Worm (Caenorhabditis elegans) whole organism, L2 larva: Measurements from ENCODE around the gene K09E4.4.

ENCODE experiments used
- C34F6.9 ChIP-seq: fragments of 150-350 bp; optimal IDR thresholded peaks from 2 replicates; lab custom pipeline; 2014; ENCODE audit warnings: missing biosample characterization, missing genetic modification characterization
- F13H6.1 ChIP-seq: sonication (generic microtip); optimal IDR thresholded peaks from 2 replicates; lab custom pipeline; 2016; ENCODE audit warnings: missing genetic modification characterization, missing compliant biosample characterization
- R02D3.7 ChIP-seq: fragments of 150-350 bp; optimal IDR thresholded peaks from 2 replicates; lab custom pipeline; 2014; ENCODE audit warnings: missing biosample characterization, missing genetic modification characterization
- Y55F3AM.14 ChIP-seq: fragments of 200-800 bp; sonication (Bioruptor generic); optimal IDR thresholded peaks from 2 replicates; lab custom pipeline; 2018; ENCODE audit warnings: mild to moderate bottlenecking, missing genetic modification characterization, missing compliant biosample characterization
- ZK546.5 ChIP-seq: sonication (generic microtip); optimal IDR thresholded peaks from 2 replicates; lab custom pipeline; 2017; ENCODE audit warnings: missing biosample characterization, missing genetic modification characterization
- alr-1 ChIP-seq: fragments of 150-350 bp; optimal IDR thresholded peaks from 2 replicates; lab custom pipeline; 2014; ENCODE audit warnings: missing biosample characterization, missing genetic modification characterization
- ama-1 ChIP-seq: fragments of 150-350 bp; optimal IDR thresholded peaks from 2 replicates; lab custom pipeline; 2018; ENCODE audit warnings: inconsistent platforms
- blmp-1 ChIP-seq: sonication (generic microtip); optimal IDR thresholded peaks from 2 replicates; lab custom pipeline; 2017; ENCODE audit warnings: missing genetic modification characterization, mild to moderate bottlenecking, missing compliant biosample characterization, antibody characterized with exemption, moderate library complexity; ENCODE audit not compliant: insufficient read depth
- ceh-16 ChIP-seq: fragments of 150-350 bp; optimal IDR thresholded peaks from 2 replicates; lab custom pipeline; 2014; ENCODE audit warnings: missing biosample characterization, missing genetic modification characterization
- ceh-82 ChIP-seq: fragments of 150-350 bp; optimal IDR thresholded peaks from 2 replicates; lab custom pipeline; 2014; ENCODE audit warnings: missing biosample characterization, missing genetic modification characterization
- crh-2 ChIP-seq: sonication (generic microtip); optimal IDR thresholded peaks from 2 replicates; lab custom pipeline; 2017; ENCODE audit warnings: missing biosample characterization, missing genetic modification characterization
- dmd-4 ChIP-seq: sonication (generic microtip); optimal IDR thresholded peaks from 2 replicates; lab custom pipeline; 2017; ENCODE audit warnings: missing biosample characterization, missing genetic modification characterization
- egl-27 ChIP-seq: sonication (generic microtip); optimal IDR thresholded peaks from 3 replicates; lab custom pipeline; 2017; ENCODE audit warnings: missing biosample characterization, missing genetic modification reagents, missing genetic modification characterization
- elt-1 ChIP-seq: fragments of 150-350 bp; optimal IDR thresholded peaks from 2 replicates; lab custom pipeline; 2014; ENCODE audit warnings: missing biosample characterization, missing genetic modification characterization
- elt-3 ChIP-seq: sonication (generic microtip); optimal IDR thresholded peaks from 2 replicates; lab custom pipeline; 2017; ENCODE audit warnings: missing biosample characterization, missing genetic modification characterization
- fos-1 ChIP-seq: fragments of 150-350 bp; optimal IDR thresholded peaks from 2 replicates; lab custom pipeline; 2014; ENCODE audit warnings: missing biosample characterization, missing genetic modification characterization
- gmeb-1 ChIP-seq: fragments of 150-350 bp; optimal IDR thresholded peaks from 2 replicates; lab custom pipeline; 2014; ENCODE audit warnings: missing biosample characterization, missing genetic modification characterization
- lin-11 ChIP-seq: fragments of 150-350 bp; sonication (generic microtip); optimal IDR thresholded peaks from 2 replicates; lab custom pipeline; 2014; ENCODE audit warnings: missing biosample characterization, missing genetic modification characterization, inconsistent platforms, mixed read lengths
- lin-39 ChIP-seq: fragments of 150-350 bp; optimal IDR thresholded peaks from 2 replicates; lab custom pipeline; 2014; ENCODE audit warnings: missing biosample characterization, missing genetic modification reagents, missing genetic modification characterization
- lsy-2 ChIP-seq, 2 experiments: fragments of 150-350 bp in 1 of 2; sonication (generic microtip) in 1 of 2; optimal IDR thresholded peaks; 2 replicates each; lab custom pipeline; 2014 to 2017; ENCODE audit warnings: missing biosample characterization in 2 of 2, missing genetic modification characterization in 2 of 2
- mab-5 ChIP-seq: fragments of 150-350 bp; optimal IDR thresholded peaks from 2 replicates; lab custom pipeline; 2014; ENCODE audit warnings: missing biosample characterization, missing genetic modification characterization
- mbf-1 ChIP-seq: sonication (generic microtip); optimal IDR thresholded peaks from 2 replicates; lab custom pipeline; 2017; ENCODE audit warnings: missing biosample characterization, missing genetic modification characterization
- mdl-1 ChIP-seq, 2 experiments: fragments of 150-350 bp in 1 of 2; sonication (generic microtip) in 1 of 2; optimal IDR thresholded peaks; 2 replicates each; lab custom pipeline; 2017; ENCODE audit warnings: missing biosample characterization in 2 of 2, missing genetic modification characterization in 2 of 2
- nhr-10 ChIP-seq: sonication (generic microtip); optimal IDR thresholded peaks from 2 replicates; lab custom pipeline; 2017; ENCODE audit warnings: missing biosample characterization, missing genetic modification characterization
- nhr-11 ChIP-seq: fragments of 150-350 bp; optimal IDR thresholded peaks from 2 replicates; lab custom pipeline; 2014; ENCODE audit warnings: missing biosample characterization, missing genetic modification characterization
- nhr-12 ChIP-seq: fragments of 150-350 bp; optimal IDR thresholded peaks from 2 replicates; lab custom pipeline; 2014; ENCODE audit warnings: missing biosample characterization, missing genetic modification characterization
- nhr-21 ChIP-seq: fragments of 150-350 bp; optimal IDR thresholded peaks from 2 replicates; lab custom pipeline; 2014; ENCODE audit warnings: missing biosample characterization, missing genetic modification characterization
- nhr-23 ChIP-seq: fragments of 150-350 bp; optimal IDR thresholded peaks from 2 replicates; lab custom pipeline; 2014; ENCODE audit warnings: missing biosample characterization, missing genetic modification reagents, missing genetic modification characterization
- nhr-25 ChIP-seq: fragments of 150-350 bp; sonication (generic microtip); optimal IDR thresholded peaks from 3 replicates; lab custom pipeline; 2014; ENCODE audit warnings: missing biosample characterization, missing genetic modification characterization
- nhr-6 ChIP-seq: fragments of 150-350 bp; optimal IDR thresholded peaks from 2 replicates; lab custom pipeline; 2014; ENCODE audit warnings: missing biosample characterization, missing genetic modification characterization
- nhr-77 ChIP-seq: fragments of 150-350 bp; optimal IDR thresholded peaks from 2 replicates; lab custom pipeline; 2014; ENCODE audit warnings: missing biosample characterization, missing genetic modification characterization
- sem-4 ChIP-seq: fragments of 150-350 bp; optimal IDR thresholded peaks from 2 replicates; lab custom pipeline; 2014; ENCODE audit warnings: missing biosample characterization, missing genetic modification reagents, missing genetic modification characterization
- sma-3 ChIP-seq: sonication (generic microtip); optimal IDR thresholded peaks from 2 replicates; lab custom pipeline; 2016; ENCODE audit warnings: missing genetic modification reagents, missing genetic modification characterization, missing compliant biosample characterization
- snpc-4 ChIP-seq: fragments of 150-350 bp; optimal IDR thresholded peaks from 2 replicates; lab custom pipeline; 2014; ENCODE audit warnings: missing biosample characterization, missing genetic modification characterization
- unc-55 ChIP-seq: fragments of 150-350 bp; sonication (generic microtip); optimal IDR thresholded peaks from 3 replicates; lab custom pipeline; 2014; ENCODE audit warnings: missing biosample characterization, missing genetic modification reagents, missing genetic modification characterization
- unc-62 ChIP-seq: fragments of 150-350 bp; optimal IDR thresholded peaks from 2 replicates; lab custom pipeline; 2014; ENCODE audit warnings: missing biosample characterization, missing genetic modification reagents, missing genetic modification characterization
- zag-1 ChIP-seq: fragments of 150-350 bp; optimal IDR thresholded peaks from 2 replicates; lab custom pipeline; 2014; ENCODE audit warnings: missing biosample characterization, missing genetic modification characterization
- ztf-1 ChIP-seq: fragments of 200-800 bp; sonication (Bioruptor generic); conservative IDR thresholded peaks from 2 replicates; pipeline ENCODE4 v1.3.6; 2022; ENCODE audit warnings: missing genetic modification characterization, missing compliant biosample characterization
- ztf-11 ChIP-seq: sonication (generic microtip); optimal IDR thresholded peaks from 2 replicates; lab custom pipeline; 2017; ENCODE audit warnings: missing biosample characterization, missing genetic modification characterization
- ztf-4 ChIP-seq: fragments of 150-350 bp; optimal IDR thresholded peaks from 2 replicates; lab custom pipeline; 2014; ENCODE audit warnings: missing biosample characterization, missing genetic modification characterization

The K09E4.4 gene

DNA sequence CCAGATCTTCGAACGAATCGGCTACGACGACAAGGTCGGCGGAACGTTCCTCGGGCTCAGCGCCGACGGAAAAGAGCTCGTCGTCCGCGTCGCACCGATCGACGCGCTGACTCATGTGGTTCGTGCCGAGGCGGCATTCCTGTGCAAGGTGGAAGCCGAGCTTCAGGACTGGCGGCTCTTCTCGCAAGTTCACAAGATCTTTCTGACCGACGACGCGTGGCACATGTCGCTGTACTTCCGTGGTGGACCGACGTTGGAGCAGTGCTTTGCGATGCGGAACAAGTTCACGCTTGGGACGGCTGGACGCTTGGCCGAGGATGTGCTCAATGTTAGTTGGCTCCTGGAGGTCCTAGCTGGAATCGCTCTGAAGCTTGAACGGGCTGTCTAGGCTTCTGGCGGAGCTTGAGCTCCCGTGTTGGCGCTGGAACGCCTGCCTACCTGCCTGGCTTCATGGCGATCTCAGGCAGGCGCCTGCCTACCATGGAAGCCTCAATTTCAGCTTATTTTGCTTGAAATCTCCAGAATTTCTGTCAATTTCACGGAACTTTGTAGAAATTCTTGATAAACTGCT, 17.0 kb upstream of the K09E4.4 start:
- TF ChIP-seq Y55F3AM.14 (GFP tag; lab: Kevin White, UChicago) (no peak), nhr-25 (tag; lab: Kevin White, UChicago) (no peak), unc-55 (GFP tag; lab: Kevin White, UChicago) (no peak), unc-62 (GFP tag; lab: Kevin White, UChicago) (no peak), zag-1 (tag; lab: Kevin White, UChicago) (no peak), sma-3 (GFP tag; lab: Kevin White, UChicago) (no peak), elt-1 (no peak), alr-1 (tag; lab: Kevin White, UChicago) (no peak), blmp-1 (tag; lab: Kevin White, UChicago) (no peak), F13H6.1 (tag; lab: Kevin White, UChicago) (no peak), mab-5 (tag; lab: Kevin White, UChicago) (no peak), ztf-11 (tag; lab: Kevin White, UChicago) (no peak), sem-4 (tag; lab: Kevin White, UChicago) (no peak), lin-39 (tag; lab: Kevin White, UChicago) (no peak), lin-11 (no peak), fos-1 (tag; lab: Kevin White, UChicago) (no peak), crh-2 (tag; lab: Kevin White, UChicago) (no peak), gmeb-1 (tag; lab: Kevin White, UChicago) (no peak), nhr-77 (no peak), ceh-82 (no peak)

DNA sequence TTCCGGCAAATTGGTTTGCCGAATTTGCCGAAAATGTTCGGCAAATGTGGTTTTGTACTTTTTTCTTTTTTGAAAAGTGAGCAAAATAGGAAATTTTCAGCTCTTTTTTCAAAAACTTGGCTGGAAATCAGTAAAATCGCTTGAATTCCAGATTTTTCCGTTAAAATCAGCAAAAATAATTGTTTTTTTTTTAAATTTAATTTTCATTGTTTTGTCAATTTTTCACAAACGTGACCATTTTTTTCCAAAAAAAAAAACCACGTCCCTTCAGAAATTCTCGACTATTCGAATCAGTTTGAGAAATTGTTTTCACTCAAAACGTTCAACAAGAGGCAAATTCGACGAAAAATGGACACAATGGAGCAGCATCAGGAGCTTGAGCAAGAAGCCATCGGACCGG, 15.6 kb upstream of the K09E4.4 start, which contains the start of gene K09E4.1:
K09E4.1 (plus strand) TSS at position 301 of the 400 bp plus-strand sequence.
- TF ChIP-seq lin-39 (tag; lab: Kevin White, UChicago) (no peak), ZK546.5 (tag; lab: Kevin White, UChicago) (no peak), sem-4 (tag; lab: Kevin White, UChicago) (no peak), nhr-10 (tag; lab: Kevin White, UChicago) (no peak), lin-11 (no peak), zag-1 (tag; lab: Kevin White, UChicago) (no peak), snpc-4 (tag; lab: Kevin White, UChicago) (no peak), gmeb-1 (tag; lab: Kevin White, UChicago) (no peak), F13H6.1 (tag; lab: Kevin White, UChicago) (no peak), fos-1 (tag; lab: Kevin White, UChicago) (no peak), ztf-4 (tag; lab: Kevin White, UChicago) (no peak), nhr-23 (tag; lab: Kevin White, UChicago) (no peak), elt-1 (no peak), ama-1 (lab: Kevin White, UChicago) (no peak), ztf-1 (GFP tag; lab: Robert Waterston, UW) (no peak), nhr-25 (tag; lab: Kevin White, UChicago) (no peak), ceh-16 (no peak), sma-3 (GFP tag; lab: Kevin White, UChicago) (no peak), mbf-1 (no peak), unc-62 (GFP tag; lab: Kevin White, UChicago) (no peak)

DNA sequence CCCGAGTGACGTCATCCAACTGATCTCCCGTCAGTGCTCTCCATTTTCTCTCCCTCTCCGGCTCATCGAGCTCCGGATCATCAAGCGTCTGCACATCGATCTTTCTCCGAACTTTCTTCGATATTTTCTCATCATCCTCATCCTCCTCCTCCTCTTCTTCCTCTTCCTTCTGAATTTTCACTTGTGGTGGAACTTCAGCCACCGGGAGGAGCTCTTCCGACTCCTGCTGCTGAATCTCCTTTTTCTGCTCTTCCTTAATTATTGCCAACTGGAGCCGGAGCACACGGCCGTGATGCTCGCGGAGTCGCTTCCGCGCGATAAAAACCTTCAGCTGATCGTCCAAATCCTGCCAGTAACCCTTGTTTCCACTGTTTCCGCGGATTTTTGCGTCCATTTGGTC, 14.3 kb upstream of the K09E4.4 start:
- TF ChIP-seq nhr-11 (tag; lab: Kevin White, UChicago) (no peak), ama-1 (lab: Kevin White, UChicago) (no peak), gmeb-1 (tag; lab: Kevin White, UChicago) (no peak), nhr-25 (tag; lab: Kevin White, UChicago) (no peak), nhr-21 (no peak), unc-62 (GFP tag; lab: Kevin White, UChicago) (no peak), elt-3 (tag; lab: Kevin White, UChicago) (no peak), egl-27 (tag; lab: Kevin White, UChicago) (no peak), dmd-4 (tag; lab: Kevin White, UChicago) (no peak), R02D3.7 (no peak), nhr-6 (no peak), lsy-2 (tag; optimal IDR thresholded peaks at IDR 0.05; lab: Kevin White, UChicago) (no peak), C34F6.9 (tag; lab: Kevin White, UChicago) (no peak), nhr-10 (tag; lab: Kevin White, UChicago) (no peak), ZK546.5 (tag; lab: Kevin White, UChicago) (no peak), mbf-1 (no peak), unc-55 (GFP tag; lab: Kevin White, UChicago) (no peak), blmp-1 (tag; lab: Kevin White, UChicago) (no peak), nhr-12 (no peak), mdl-1 (tag; optimal IDR thresholded peaks at IDR 0.05; lab: Kevin White, UChicago) (no peak)
